Fruit fly (Drosophila melanogaster): Measurements from ENCODE around the gene ed.

Gene ed

DNA sequence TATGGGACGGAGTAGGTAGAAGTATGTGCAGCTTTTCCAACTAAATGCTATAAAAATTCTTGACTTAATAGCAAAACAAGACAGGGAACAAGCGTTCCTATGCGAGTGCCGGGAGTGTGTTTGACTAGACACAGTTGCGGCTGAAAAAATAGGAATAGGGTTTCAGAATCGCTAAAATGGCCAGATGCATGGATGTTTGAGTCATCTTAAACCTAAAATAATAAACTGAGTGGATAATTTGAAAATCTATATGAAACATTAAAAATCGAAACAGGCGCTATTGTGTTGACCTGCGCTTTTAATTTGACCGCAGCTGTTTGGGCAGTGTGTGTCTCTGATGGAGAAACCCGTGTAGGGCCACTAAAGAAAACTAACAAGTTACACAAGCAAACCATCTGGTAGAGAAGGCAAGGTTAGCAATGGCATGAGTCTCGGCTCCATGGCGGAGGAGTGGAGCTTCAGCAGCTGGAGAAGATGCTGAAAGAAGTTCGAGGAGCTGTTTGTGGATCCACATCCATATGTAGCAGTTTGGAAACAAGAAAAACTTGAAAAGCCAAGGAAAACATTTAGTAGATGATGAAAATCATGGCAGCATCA lies 62.6 kb downstream of the ed start (continued):
- peak; percentile 77 for TF ChIP-seq CG18262 (tag; optimal IDR thresholded peaks at IDR 0.05)
- TF ChIP-seq grn (GFP tag; optimal IDR thresholded peaks at IDR 0.05), result no peak
- peak; percentile 72 for TF ChIP-seq Meics (GFP tag; optimal IDR thresholded peaks at IDR 0.05)
- no peak for TF ChIP-seq CG16813 (GFP tag; IDR thresholded peaks at IDR 0.05; ENCODE audit: partially characterized antibody)
- peak; percentile 81 for TF ChIP-seq CG34422 (GFP tag; IDR thresholded peaks at IDR 0.05)
- peak; percentile 33 for TF ChIP-seq Jarid2 (GFP tag; optimal IDR thresholded peaks at IDR 0.05)
- TF ChIP-seq Oaz (GFP tag; IDR thresholded peaks at IDR 0.05), result peak; percentile 41; the same call in 1 of the 2 replicates
- TF ChIP-seq Optix (GFP tag; IDR thresholded peaks at IDR 0.05), result peak; percentile 85
- TF ChIP-seq jigr1 (GFP tag; IDR thresholded peaks at IDR 0.05), result peak; percentile 25; the same call in 1 of the 3 replicates
- no peak for TF ChIP-seq lov (optimal IDR thresholded peaks at IDR 0.05)
- peak; percentile 52; the same call in 1 of the 3 replicates for TF ChIP-seq lov (GFP tag; IDR thresholded peaks at IDR 0.05)
- peak; percentile 81 for TF ChIP-seq otp (GFP tag; IDR thresholded peaks at IDR 0.05)
- TF ChIP-seq Xbp1 (GFP tag; optimal IDR thresholded peaks at IDR 0.05), result peak; percentile 84
- peak; percentile 81 for TF ChIP-seq stc (GFP tag; IDR thresholded peaks at IDR 0.05)
- peak; percentile 59 for TF ChIP-seq rib (GFP tag; IDR thresholded peaks at IDR 0.05)
- peak; percentile 2 for TF ChIP-seq CG15011 (GFP tag; optimal IDR thresholded peaks at IDR 0.05)
- TF ChIP-seq seq (GFP tag; IDR thresholded peaks at IDR 0.05), result peak; percentile 61; the same call in 1 of the 2 replicates
- peak; percentile 63 for TF ChIP-seq odd (GFP tag; optimal IDR thresholded peaks at IDR 0.05)
- TF ChIP-seq ems (GFP tag; optimal IDR thresholded peaks at IDR 0.05), result peak; percentile 74
- no peak for TF ChIP-seq fru (optimal IDR thresholded peaks at IDR 0.05)
- TF ChIP-seq Fer1 (GFP tag; optimal IDR thresholded peaks at IDR 0.05), result peak; percentile 70
- peak in 1 of 2 experiments; percentile 53 for TF ChIP-seq Hr78 (GFP tag; optimal IDR thresholded peaks at IDR 0.05)
- TF ChIP-seq CG12155 (GFP tag; optimal IDR thresholded peaks at IDR 0.05), result peak; percentile 51
- peak; percentile 79 for TF ChIP-seq sob (GFP tag; IDR thresholded peaks at IDR 0.05)
- peak; percentile 54 for TF ChIP-seq dmrt11E (tag; optimal IDR thresholded peaks at IDR 0.05)
- no peak for TF ChIP-seq Doc3 (GFP tag; IDR thresholded peaks at IDR 0.05; ENCODE audit: partially characterized antibody)
- peak; percentile 61 for TF ChIP-seq zfh2 (GFP tag; optimal IDR thresholded peaks at IDR 0.05)
- TF ChIP-seq Hr3 (GFP tag; optimal IDR thresholded peaks at IDR 0.05), result peak; percentile 68
- TF ChIP-seq gro (GFP tag; optimal IDR thresholded peaks at IDR 0.05), result peak; percentile 66
- peak; percentile 90 for TF ChIP-seq CG1603 (tag; optimal IDR thresholded peaks at IDR 0.05)
- no peak for TF ChIP-seq CG6791 (GFP tag; IDR thresholded peaks at IDR 0.05; ENCODE audit: partially characterized antibody)
- peak; percentile 52 for TF ChIP-seq btn (GFP tag; optimal IDR thresholded peaks at IDR 0.05)
- TF ChIP-seq Kr (GFP tag; optimal IDR thresholded peaks at IDR 0.05), result no peak
- no peak for TF ChIP-seq amos (GFP tag; IDR thresholded peaks at IDR 0.05; ENCODE audit: partially characterized antibody)
- no peak for TF ChIP-seq CG10321 (GFP tag; IDR thresholded peaks at IDR 0.05)
- TF ChIP-seq CG13296 (GFP tag; optimal IDR thresholded peaks at IDR 0.05), result no peak
- TF ChIP-seq usp (GFP tag; optimal IDR thresholded peaks at IDR 0.05), result no peak
- TF ChIP-seq sr (GFP tag; IDR thresholded peaks at IDR 0.05), result peak; percentile 58; the same call in 1 of the 3 replicates
- TF ChIP-seq gcm (GFP tag; optimal IDR thresholded peaks at IDR 0.05), result peak; percentile 50
- TF ChIP-seq org-1 (GFP tag; optimal IDR thresholded peaks at IDR 0.05), result peak; percentile 66
- peak; percentile 79 for TF ChIP-seq Aef1 (GFP tag; IDR thresholded peaks at IDR 0.05)
- peak; percentile 84 for TF ChIP-seq HLH3B (GFP tag; IDR thresholded peaks at IDR 0.05)
- peak; percentile 82 for TF ChIP-seq ara (GFP tag; IDR thresholded peaks at IDR 0.05)
- TF ChIP-seq chinmo (GFP tag; IDR thresholded peaks at IDR 0.05; ENCODE audit: partially characterized antibody), result no peak
- peak; percentile 75 for TF ChIP-seq Camta (GFP tag; optimal IDR thresholded peaks at IDR 0.05)
- TF ChIP-seq gcm2 (GFP tag; optimal IDR thresholded peaks at IDR 0.05), result peak; percentile 53
- no peak for TF ChIP-seq sima (GFP tag; optimal IDR thresholded peaks at IDR 0.05)
- TF ChIP-seq BEAF-32 (GFP tag; optimal IDR thresholded peaks at IDR 0.05), result no peak
- TF ChIP-seq jumu (GFP tag; optimal IDR thresholded peaks at IDR 0.05), result peak; percentile 77
- peak; percentile 51 to 71 for TF ChIP-seq dpn (GFP tag; optimal IDR thresholded peaks at IDR 0.05)
- peak; percentile 61 for TF ChIP-seq CG12071 (GFP tag; optimal IDR thresholded peaks at IDR 0.05)
